Worm (Caenorhabditis elegans) whole organism, L1 larva: ENCODE measurements around the gene C14F11.4.

ENCODE experiments used
- lin-13 ChIP-seq: fragments of 150-350 bp; optimal IDR thresholded peaks from 2 replicates; lab custom pipeline; 2014; ENCODE audit warnings: missing biosample characterization, missing genetic modification reagents, missing genetic modification characterization
- lir-3 ChIP-seq: sonication (generic microtip); optimal IDR thresholded peaks from 2 replicates; lab custom pipeline; 2016; ENCODE audit warnings: mild to moderate bottlenecking, missing genetic modification characterization, moderate library complexity, missing compliant biosample characterization; ENCODE audit not compliant: poor library complexity
- mep-1 ChIP-seq: fragments of 150-350 bp; optimal IDR thresholded peaks from 2 replicates; lab custom pipeline; 2014; ENCODE audit warnings: missing biosample characterization, missing genetic modification characterization
- nhr-237 ChIP-seq: fragments of 150-350 bp; optimal IDR thresholded peaks from 2 replicates; lab custom pipeline; 2014; ENCODE audit warnings: missing biosample characterization, missing genetic modification characterization
- unc-62 ChIP-seq: fragments of 150-350 bp; optimal IDR thresholded peaks from 2 replicates; lab custom pipeline; 2014; ENCODE audit warnings: missing biosample characterization, missing genetic modification reagents, missing genetic modification characterization
- xbp-1 ChIP-seq: sonication (generic microtip); optimal IDR thresholded peaks from 2 replicates; lab custom pipeline; 2016; ENCODE audit warnings: missing genetic modification characterization, missing compliant biosample characterization
- ztf-11 ChIP-seq, 2 experiments: sonication (generic microtip); optimal IDR thresholded peaks; 2 replicates each; lab custom pipeline; 2016 to 2017; ENCODE audit warnings: missing genetic modification characterization in 2 of 2, missing biosample characterization in 1 of 2, missing compliant biosample characterization in 1 of 2

DNA sequence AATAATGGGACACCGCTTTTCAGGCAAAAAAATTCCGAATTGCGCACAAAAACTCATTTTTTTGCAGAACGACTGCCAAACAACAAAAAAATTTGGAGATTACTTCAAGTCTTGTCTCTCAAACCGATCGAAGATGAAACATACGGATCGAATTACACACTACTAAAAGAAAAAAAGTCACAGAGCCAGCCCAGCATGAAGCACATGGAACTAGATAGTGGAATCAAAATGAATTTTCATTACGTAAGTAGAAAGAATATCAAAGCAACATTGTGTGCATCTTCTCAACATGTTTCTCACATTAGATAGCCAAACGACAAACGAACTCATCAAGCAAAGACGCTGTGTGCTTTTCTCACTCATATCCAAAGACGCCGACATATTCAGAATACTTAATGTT is 11.8 kb downstream of the C14F11.4 start:
- no peak for TF ChIP-seq unc-62
- TF ChIP-seq lir-3 (tag; lab: Kevin White, UChicago), result no peak
- no peak for TF ChIP-seq lin-13
- no peak for TF ChIP-seq nhr-237
- TF ChIP-seq mep-1 (tag; lab: Kevin White, UChicago), result no peak
- TF ChIP-seq xbp-1 (tag; lab: Kevin White, UChicago), result no peak
- TF ChIP-seq ztf-11 (tag; optimal IDR thresholded peaks at IDR 0.05; lab: Kevin White, UChicago), result no peak
